Worm (Caenorhabditis elegans) whole organism, L4 larva: Measurements from ENCODE around the gene F21C10.18.

Experiments used
- D1046.2 ChIP-seq: fragments of 200-800 bp; sonication (Bioruptor generic); IDR thresholded peaks from 2 replicates; pipeline ENCODE4 v1.3.6; 2022; ENCODE audit warnings: missing genetic modification characterization, missing compliant biosample characterization
- Y5F2A.4 ChIP-seq: fragments of 200-800 bp; sonication (Bioruptor generic); optimal IDR thresholded peaks from 2 replicates; lab custom pipeline; 2018; ENCODE audit warnings: mild to moderate bottlenecking, missing genetic modification characterization, missing compliant biosample characterization
- Y75B8A.6 ChIP-seq: fragments of 200-800 bp; sonication (Bioruptor generic); IDR thresholded peaks from 2 replicates; pipeline ENCODE4 v1.3.6; 2022; ENCODE audit warnings: missing genetic modification reagents, missing genetic modification characterization, missing compliant biosample characterization
- aha-1 ChIP-seq: fragments of 150-350 bp; peaks from one replicate; lab custom pipeline; 2014; ENCODE audit warnings: missing biosample characterization, missing genetic modification characterization
- attf-4 ChIP-seq: sonication (generic microtip); optimal IDR thresholded peaks from 3 replicates; lab custom pipeline; 2017; ENCODE audit warnings: missing biosample characterization, missing genetic modification characterization
- cey-2 ChIP-seq: sonication (generic microtip); optimal IDR thresholded peaks from 3 replicates; lab custom pipeline; 2017; ENCODE audit warnings: missing genetic modification characterization, mild to moderate bottlenecking, missing compliant biosample characterization, antibody characterized with exemption, borderline replicate concordance; ENCODE audit not compliant: insufficient read depth
- dmd-6 ChIP-seq: fragments of 200-800 bp; sonication (Bioruptor generic); IDR thresholded peaks from 2 replicates; pipeline ENCODE4 v1.3.6; 2022; ENCODE audit warnings: missing genetic modification reagents, missing genetic modification characterization, missing compliant biosample characterization
- dpl-1 ChIP-seq: fragments of 150-350 bp; optimal IDR thresholded peaks from 2 replicates; lab custom pipeline; 2014; ENCODE audit warnings: missing biosample characterization, missing genetic modification reagents, missing genetic modification characterization
- duxl-1 ChIP-seq: sonication (generic microtip); optimal IDR thresholded peaks from 2 replicates; lab custom pipeline; 2016; ENCODE audit warnings: mild to moderate bottlenecking, missing genetic modification characterization, moderate library complexity, missing compliant biosample characterization; ENCODE audit not compliant: poor library complexity
- dve-1 ChIP-seq: sonication (generic microtip); optimal IDR thresholded peaks from 2 replicates; lab custom pipeline; 2017; ENCODE audit warnings: antibody characterized with exemption, mild to moderate bottlenecking, missing genetic modification characterization, missing compliant biosample characterization; ENCODE audit not compliant: insufficient read depth
- egl-43 ChIP-seq: fragments of 200-800 bp; sonication (Bioruptor generic); IDR thresholded peaks from 2 replicates; pipeline ENCODE4 v1.3.6; 2022; ENCODE audit warnings: missing genetic modification reagents, missing genetic modification characterization, missing compliant biosample characterization
- gei-8 ChIP-seq: fragments of 200-800 bp; sonication (Bioruptor generic); optimal IDR thresholded peaks from 2 replicates; lab custom pipeline; 2018; ENCODE audit warnings: mild to moderate bottlenecking, missing genetic modification characterization, missing compliant biosample characterization
- hif-1 ChIP-seq, 2 experiments: sonication (generic microtip); optimal IDR thresholded peaks; 2 replicates each; lab custom pipeline; 2016 to 2017; ENCODE audit warnings: missing compliant biosample characterization in 2 of 2, missing genetic modification characterization in 2 of 2, missing genetic modification reagents in 2 of 2, missing genotype in 2 of 2, mild to moderate bottlenecking in 1 of 2
- hlh-11 ChIP-seq: fragments of 200-800 bp; sonication (Bioruptor generic); optimal IDR thresholded peaks from 2 replicates; lab custom pipeline; 2018; ENCODE audit warnings: mild to moderate bottlenecking, missing genetic modification characterization, missing compliant biosample characterization
- hlh-30 ChIP-seq: sonication (generic microtip); optimal IDR thresholded peaks from 2 replicates; lab custom pipeline; 2017; ENCODE audit warnings: antibody characterized with exemption, mild to moderate bottlenecking, missing genetic modification characterization, missing compliant biosample characterization; ENCODE audit not compliant: insufficient read depth
- hmg-1.1 ChIP-seq: fragments of 200-800 bp; sonication (Bioruptor generic); IDR thresholded peaks from 2 replicates; pipeline ENCODE4 v1.3.6; 2022; ENCODE audit warnings: missing genetic modification reagents, missing genetic modification characterization, missing compliant biosample characterization
- jun-1 ChIP-seq: fragments of 150-350 bp; optimal IDR thresholded peaks from 2 replicates; lab custom pipeline; 2014; ENCODE audit warnings: missing biosample characterization, missing genetic modification reagents, missing genetic modification characterization
- lin-1 ChIP-seq: fragments of 200-800 bp; sonication (Bioruptor generic); IDR thresholded peaks from 2 replicates; pipeline ENCODE4 v1.3.6; 2022; ENCODE audit warnings: missing genetic modification reagents, missing genetic modification characterization, missing compliant biosample characterization
- lin-13 ChIP-seq: fragments of 150-350 bp; optimal IDR thresholded peaks from 2 replicates; lab custom pipeline; 2014; ENCODE audit warnings: missing biosample characterization, missing genetic modification reagents, missing genetic modification characterization
- lin-15B ChIP-seq: fragments of 150-350 bp; sonication (generic microtip); optimal IDR thresholded peaks from 3 replicates; lab custom pipeline; 2014; ENCODE audit warnings: missing biosample characterization, missing genetic modification characterization
- lir-3 ChIP-seq: sonication (generic microtip); optimal IDR thresholded peaks from 2 replicates; lab custom pipeline; 2016; ENCODE audit warnings: mild to moderate bottlenecking, missing genetic modification characterization, missing compliant biosample characterization
- madf-5 ChIP-seq, 2 experiments: fragments of 200-800 bp; sonication (Bioruptor generic); IDR thresholded peaks; 2 replicates each; pipeline ENCODE4 v1.3.6; 2022; ENCODE audit warnings: missing compliant biosample characterization in 2 of 2, missing genetic modification characterization in 2 of 2
- madf-9 ChIP-seq: fragments of 200-800 bp; sonication (Bioruptor generic); conservative IDR thresholded peaks from 2 replicates; pipeline ENCODE4 v1.3.6; 2022; ENCODE audit warnings: missing genetic modification reagents, missing genetic modification characterization, missing compliant biosample characterization
- mdl-1 ChIP-seq, 2 experiments: fragments of 150-350 bp in 1 of 2; sonication (generic microtip) in 1 of 2; optimal IDR thresholded peaks; 2 replicates each; lab custom pipeline; 2014 to 2017; ENCODE audit warnings: missing biosample characterization in 2 of 2, missing genetic modification characterization in 2 of 2
- mdt-29 ChIP-seq: fragments of 200-800 bp; sonication (Bioruptor generic); IDR thresholded peaks from 2 replicates; pipeline ENCODE4 v1.3.6; 2022; ENCODE audit warnings: missing genetic modification reagents, missing genetic modification characterization, missing compliant biosample characterization
- mes-2 ChIP-seq: sonication (generic microtip); optimal IDR thresholded peaks from 2 replicates; lab custom pipeline; 2016; ENCODE audit warnings: missing genotype, mild to moderate bottlenecking, missing genetic modification characterization, missing compliant biosample characterization; ENCODE audit not compliant: poor library complexity, severe bottlenecking
- mxl-3 ChIP-seq: fragments of 200-800 bp; sonication (Bioruptor generic); optimal IDR thresholded peaks from 2 replicates; lab custom pipeline; 2018; ENCODE audit warnings: mild to moderate bottlenecking, missing genetic modification characterization, missing compliant biosample characterization
- nhr-28 ChIP-seq: fragments of 150-350 bp; optimal IDR thresholded peaks from 2 replicates; lab custom pipeline; 2014; ENCODE audit warnings: missing biosample characterization, missing genetic modification characterization
- nhr-48 ChIP-seq: sonication (generic microtip); optimal IDR thresholded peaks from 2 replicates; lab custom pipeline; 2016; ENCODE audit warnings: mild to moderate bottlenecking, missing genetic modification characterization, missing compliant biosample characterization
- nhr-6 ChIP-seq: fragments of 150-350 bp; optimal IDR thresholded peaks from 2 replicates; lab custom pipeline; 2014; ENCODE audit warnings: missing biosample characterization, missing genetic modification characterization
- pha-4 ChIP-seq, 2 experiments: fragments of 150-350 bp in 1 of 2; fragments of 200-800 bp in 1 of 2; sonication (Bioruptor generic) in 1 of 2; IDR thresholded peaks in 1 of 2; optimal IDR thresholded peaks in 1 of 2; 2 replicates each; pipeline versions ENCODE4 v1.3.6 to Lab custom; 2014 to 2022; ENCODE audit warnings: missing genetic modification characterization in 2 of 2, missing genetic modification reagents in 2 of 2, missing biosample characterization in 1 of 2, missing compliant biosample characterization in 1 of 2
- unc-62 ChIP-seq, 3 experiments: fragments of 150-350 bp in 1 of 3; sonication (generic microtip); optimal IDR thresholded peaks in 2 of 3; peaks in 1 of 3; 1 replicate in 1 of 3; 2 replicates in 2 of 3; lab custom pipeline; 2014 to 2017; ENCODE audit warnings: missing biosample characterization in 3 of 3, missing genetic modification characterization in 3 of 3, missing genetic modification reagents in 3 of 3, missing genotype in 1 of 3
- zip-2 ChIP-seq: fragments of 150-350 bp; optimal IDR thresholded peaks from 2 replicates; lab custom pipeline; 2014; ENCODE audit warnings: missing biosample characterization, missing genetic modification characterization

F21C10.18 gene

DNA sequence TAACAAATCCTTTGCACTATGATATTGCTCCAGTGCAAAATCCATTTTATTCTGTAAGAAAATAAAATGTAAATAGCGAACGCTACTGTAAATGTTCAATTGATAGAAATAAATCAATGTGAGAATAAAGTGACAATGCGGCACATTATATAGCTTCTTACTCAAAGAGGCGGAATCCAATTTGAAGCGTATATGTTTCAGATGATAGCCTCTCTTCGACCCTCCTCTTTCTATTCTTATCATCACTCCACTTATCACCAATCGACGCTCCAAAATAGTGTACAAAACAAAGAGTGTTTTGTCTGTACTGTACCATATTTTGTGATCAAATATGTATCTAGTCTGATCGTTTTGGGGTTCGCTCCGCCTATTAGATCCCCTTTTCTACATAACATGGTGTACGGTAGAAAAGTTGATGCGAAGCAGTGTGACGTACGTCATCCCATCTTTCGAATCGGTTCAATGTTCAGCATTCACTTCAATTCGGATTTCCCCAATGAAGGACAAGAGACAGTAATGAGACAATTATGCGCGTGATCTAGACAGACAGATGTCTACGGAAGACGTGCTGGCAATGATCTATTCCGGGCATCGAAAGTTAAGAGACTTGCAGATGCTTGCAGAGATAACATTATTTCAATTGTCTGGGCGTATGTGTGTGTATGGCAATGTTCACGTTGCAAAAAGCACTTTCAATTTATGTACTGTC lies 38.7 kb downstream of the F21C10.18 start, which contains the start of gene spl-2:
TSS of gene spl-2 (minus strand) at position 51 of the 709 bp plus-strand sequence.
- TF ChIP-seq nhr-28 (tag; lab: Kevin White, UChicago) (peak; percentile 5), madf-5 (GFP tag; IDR thresholded peaks at IDR 0.05; lab: Robert Waterston, UW) (no peak), hlh-30 (tag; lab: Kevin White, UChicago) (peak; percentile 42), D1046.2 (GFP tag; lab: Robert Waterston, UW) (no peak), dmd-6 (GFP tag; lab: Robert Waterston, UW) (peak; percentile 25; the same call in 1 of the 2 replicates), unc-62 (GFP tag; optimal IDR thresholded peaks at IDR 0.05 in 1 of 2; lab: Kevin White, UChicago) (peak in 1 of 2 experiments; percentile 95), unc-62 (tag; optimal IDR thresholded peaks at IDR 0.05; lab: Kevin White, UChicago) (no peak), lin-1 (no peak), dve-1 (no peak), nhr-48 (peak; percentile 37), mxl-3 (GFP tag; lab: Kevin White, UChicago) (peak; percentile 56), hlh-11 (peak; percentile 35)

DNA sequence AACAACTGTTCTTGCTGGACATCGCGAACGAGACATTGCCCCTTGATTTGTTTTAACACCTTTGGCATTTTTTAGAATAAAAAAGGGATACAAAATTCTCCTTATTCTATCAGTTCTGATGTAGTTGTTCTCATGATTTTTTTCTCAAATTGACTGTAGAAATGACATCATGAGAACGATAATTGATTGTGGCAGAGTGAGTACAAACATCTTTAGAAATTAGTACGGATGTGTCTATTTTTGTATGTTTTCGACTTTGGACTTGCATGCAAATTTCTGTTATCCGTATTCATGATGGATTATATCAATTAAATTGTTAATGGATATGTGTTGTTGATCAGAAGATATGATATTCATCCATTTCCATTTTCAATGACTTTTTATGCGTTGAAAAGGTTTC lies 39.8 kb downstream of the F21C10.18 start:
- TF ChIP-seq mdl-1 (tag; optimal IDR thresholded peaks at IDR 0.05; lab: Kevin White, UChicago) (no peak), jun-1 (no peak), egl-43 (GFP tag; lab: Robert Waterston, UW) (no peak), lir-3 (tag; lab: Kevin White, UChicago) (no peak), nhr-6 (no peak), hmg-1.1 (GFP tag; lab: Robert Waterston, UW) (no peak), zip-2 (tag; lab: Kevin White, UChicago) (no peak), Y75B8A.6 (GFP tag; lab: Robert Waterston, UW) (no peak), madf-9 (GFP tag; lab: Robert Waterston, UW) (no peak)

DNA sequence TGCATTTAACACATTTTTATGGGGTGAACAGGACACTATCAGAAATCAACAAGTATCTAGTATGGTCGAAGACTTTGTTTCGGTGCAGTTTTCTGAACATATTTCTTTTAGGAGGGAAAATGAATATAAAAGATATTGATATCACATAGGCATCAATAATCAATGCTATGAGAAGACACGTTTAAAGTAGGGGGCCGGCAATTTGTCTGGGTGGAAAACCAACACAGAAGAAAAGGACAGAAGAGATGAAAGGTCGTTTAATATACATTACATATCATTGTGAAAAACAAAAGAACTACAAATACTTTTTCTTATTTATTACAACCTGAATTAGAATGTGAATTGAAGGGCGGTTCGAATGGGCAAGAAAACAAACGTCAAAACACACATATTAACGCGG lies 44.0 kb downstream of the F21C10.18 start:
- TF ChIP-seq Y5F2A.4 (GFP tag; lab: Kevin White, UChicago) (no peak), unc-62 (GFP tag; optimal IDR thresholded peaks at IDR 0.05 in 1 of 2; lab: Kevin White, UChicago) (no peak), unc-62 (tag; optimal IDR thresholded peaks at IDR 0.05; lab: Kevin White, UChicago) (no peak), mes-2 (tag; lab: Kevin White, UChicago) (no peak), lin-1 (no peak), gei-8 (GFP tag; lab: Kevin White, UChicago) (no peak), cey-2 (tag; lab: Kevin White, UChicago) (no peak), attf-4 (tag; lab: Kevin White, UChicago) (no peak), lin-13 (no peak), duxl-1 (tag; lab: Kevin White, UChicago) (no peak)

DNA sequence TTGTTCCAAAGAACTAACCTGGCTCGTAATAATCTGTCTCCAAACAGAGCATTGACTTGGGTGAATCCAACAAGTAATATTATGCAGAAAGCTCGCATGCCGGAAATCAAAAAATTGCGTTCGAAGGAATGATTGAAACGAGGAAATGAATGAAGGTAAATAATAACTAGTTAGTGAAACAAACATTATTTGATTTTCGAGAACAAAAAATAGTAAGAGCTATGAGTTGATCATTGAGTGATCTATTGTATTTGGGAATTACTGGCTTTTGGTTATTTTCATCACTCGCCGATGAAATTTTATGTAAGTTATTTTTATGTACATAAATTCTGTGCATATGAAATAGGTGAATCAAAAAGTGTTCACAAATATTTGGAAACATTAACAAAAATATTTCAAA lies 46.5 kb downstream of the F21C10.18 start, which contains the start of gene B0222.5:
TSS of gene B0222.5 (minus strand) at position 101 of the 400 bp plus-strand sequence.
- peak; percentile 66 for TF ChIP-seq aha-1 (tag; lab: Kevin White, UChicago)
- TF ChIP-seq hif-1 (tag; optimal IDR thresholded peaks at IDR 0.05; lab: Kevin White, UChicago): no peak
- TF ChIP-seq pha-4 (GFP tag; IDR thresholded peaks at IDR 0.05; lab: Robert Waterston, UW): no peak
- TF ChIP-seq pha-4 (tag; optimal IDR thresholded peaks at IDR 0.05; lab: Kevin White, UChicago): no peak

DNA sequence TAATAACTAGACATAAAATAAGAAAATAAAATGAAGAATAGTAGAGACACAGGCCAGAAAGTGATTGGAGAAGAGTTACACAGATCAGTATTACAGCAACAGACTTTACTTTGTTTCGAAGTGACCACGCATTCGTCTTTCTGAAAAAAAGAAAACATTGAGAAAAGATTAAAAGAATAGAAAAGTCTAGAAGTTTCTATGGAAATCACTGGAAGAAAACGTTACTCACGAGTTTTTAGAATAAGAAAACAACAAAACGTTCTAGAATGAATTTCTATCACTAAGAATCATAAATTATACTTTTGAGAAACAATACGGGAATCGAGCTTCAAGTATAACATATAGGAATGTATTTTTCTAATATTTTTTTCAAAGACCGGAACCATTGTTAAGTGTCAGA lies 47.3 kb downstream of the F21C10.18 start:
- TF ChIP-seq mdt-29 (peak; percentile 91), lin-15B (tag; lab: Kevin White, UChicago) (no peak), dpl-1 (GFP tag; lab: Kevin White, UChicago) (no peak)
- TF ChIP-seq, all 104 proteins: peak for 1
